Fruit fly (Drosophila melanogaster): Measurements from ENCODE around the gene Cpr64Ac.
A peak's percentile ranks its signal among the peaks of the same experiment; 100 is the strongest.

The Cpr64Ac gene

DNA sequence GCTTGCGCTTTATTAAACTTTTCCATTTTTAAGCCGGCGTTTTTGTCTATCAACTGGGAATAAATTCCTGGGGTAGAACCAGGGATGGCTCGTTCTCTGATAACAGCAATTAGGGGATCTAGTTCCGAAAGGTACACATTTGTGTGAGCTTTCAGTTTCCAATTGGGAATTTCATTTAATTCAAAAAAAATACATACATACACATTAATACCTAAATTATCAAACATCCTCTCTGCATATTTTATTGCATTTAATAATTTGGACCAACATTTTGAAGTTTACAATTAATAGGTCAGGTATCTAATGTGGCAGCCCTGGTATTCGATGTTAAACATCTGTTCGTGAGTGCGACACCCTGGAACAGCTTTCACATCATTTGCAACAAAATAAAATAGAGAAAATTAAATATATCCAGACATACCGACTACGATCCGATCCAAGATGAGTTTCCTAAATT is 46.4 kb upstream of the Cpr64Ac start, which contains the start of the genes CG15011 and CG1309 (continued):
- TF ChIP-seq Dip3 (GFP tag; optimal IDR thresholded peaks at IDR 0.05) = peak; percentile 80
- peak; percentile 48 for TF ChIP-seq CG10274 (GFP tag; optimal IDR thresholded peaks at IDR 0.05)
- peak; percentile 40 for TF ChIP-seq CG8281 (tag; optimal IDR thresholded peaks at IDR 0.05)
- TF ChIP-seq hb (GFP tag; IDR thresholded peaks at IDR 0.05; ENCODE audit: partially characterized antibody) = no peak
- TF ChIP-seq CG7745 (tag; optimal IDR thresholded peaks at IDR 0.05) = no peak
- TF ChIP-seq pum (GFP tag; optimal IDR thresholded peaks at IDR 0.05) = peak; percentile 86
- peak; percentile 56 for TF ChIP-seq Asciz (GFP tag; optimal IDR thresholded peaks at IDR 0.05)
- 0 out of 2 replicates have a peak, but pooled peaks have one; percentile 24 for TF ChIP-seq Poxn (GFP tag; IDR thresholded peaks at IDR 0.05)
- TF ChIP-seq pita (GFP tag; optimal IDR thresholded peaks at IDR 0.05) = no peak
- no peak for TF ChIP-seq BtbVII (GFP tag; optimal IDR thresholded peaks at IDR 0.05)

dm6 chr3L:4254301-4254834 is 41.7 kb upstream of the Cpr64Ac start, which contains the start of the genes ago and CG1265:
Gene ago (minus strand): TSS chr3L:4254306.
Gene CG1265 (plus strand): TSS chr3L:4254776.
- peak; percentile 57 for TF ChIP-seq CG13424 (tag; optimal IDR thresholded peaks at IDR 0.05)
- TF ChIP-seq Doc2 (GFP tag; IDR thresholded peaks at IDR 0.05) = no peak
- 0 out of 3 replicates have a peak, but pooled peaks have one; percentile 4 for TF ChIP-seq CG14860 (GFP tag; IDR thresholded peaks at IDR 0.05; ENCODE audit: partially characterized antibody)
- TF ChIP-seq ATbp (GFP tag; optimal IDR thresholded peaks at IDR 0.05) = no peak
- TF ChIP-seq CG9876 (GFP tag; optimal IDR thresholded peaks at IDR 0.05) = no peak
- no peak for TF ChIP-seq fd64A (GFP tag; optimal IDR thresholded peaks at IDR 0.05)
- peak; percentile 59; the same call in 2 of the 3 replicates for TF ChIP-seq CG16813 (GFP tag; IDR thresholded peaks at IDR 0.05; ENCODE audit: partially characterized antibody)
- no peak for TF ChIP-seq pros (GFP tag; optimal IDR thresholded peaks at IDR 0.05)
- no peak for TF ChIP-seq CG6813 (GFP tag; optimal IDR thresholded peaks at IDR 0.05)
- no peak for TF ChIP-seq aop (GFP tag; IDR thresholded peaks at IDR 0.05)
- no peak for TF ChIP-seq CHES-1-like (GFP tag; optimal IDR thresholded peaks at IDR 0.05)
- peak; percentile 3 for TF ChIP-seq az2 (GFP tag; optimal IDR thresholded peaks at IDR 0.05)
- no peak for TF ChIP-seq Jarid2 (GFP tag; optimal IDR thresholded peaks at IDR 0.05)
- TF ChIP-seq CG4360 (GFP tag; IDR thresholded peaks at IDR 0.05) = no peak
- no peak for TF ChIP-seq her (GFP tag; optimal IDR thresholded peaks at IDR 0.05)
- TF ChIP-seq zen (tag; optimal IDR thresholded peaks at IDR 0.05) = peak; percentile 12
- no peak for TF ChIP-seq Hr39 (optimal IDR thresholded peaks at IDR 0.05)
- TF ChIP-seq Vsx1 (GFP tag; optimal IDR thresholded peaks at IDR 0.05) = no peak
- TF ChIP-seq CG2199 (GFP tag; IDR thresholded peaks at IDR 0.05) = no peak
- peak; percentile 8 for TF ChIP-seq CG32532 (GFP tag; IDR thresholded peaks at IDR 0.05)
- TF ChIP-seq onecut (GFP tag; IDR thresholded peaks at IDR 0.05) = no peak
- TF ChIP-seq bowl (GFP tag; IDR thresholded peaks at IDR 0.05) = no peak
- no peak for TF ChIP-seq inv (GFP tag; IDR thresholded peaks at IDR 0.05; ENCODE audit: partially characterized antibody)
- peak; percentile 5 for TF ChIP-seq Hsf (GFP tag; optimal IDR thresholded peaks at IDR 0.05)
- TF ChIP-seq Sox102F (GFP tag; optimal IDR thresholded peaks at IDR 0.05) = peak; percentile 34
- peak; percentile 60 for TF ChIP-seq CG6791 (GFP tag; IDR thresholded peaks at IDR 0.05; ENCODE audit: partially characterized antibody)
- TF ChIP-seq Dad (GFP tag; optimal IDR thresholded peaks at IDR 0.05) = no peak
- TF ChIP-seq gcm (GFP tag; optimal IDR thresholded peaks at IDR 0.05) = no peak
- TF ChIP-seq CG17385 (GFP tag; optimal IDR thresholded peaks at IDR 0.05) = peak; percentile 35
- peak; percentile 65 for TF ChIP-seq CG18262 (tag; optimal IDR thresholded peaks at IDR 0.05)
- TF ChIP-seq D19A (tag; optimal IDR thresholded peaks at IDR 0.05) = peak; percentile 62
- no peak for TF ChIP-seq wdn (GFP tag; IDR thresholded peaks at IDR 0.05)
- peak; percentile 87 for TF ChIP-seq row (GFP tag; IDR thresholded peaks at IDR 0.05)
- TF ChIP-seq Doc3 (GFP tag; IDR thresholded peaks at IDR 0.05; ENCODE audit: partially characterized antibody) = 0 out of 3 replicates have a peak, but pooled peaks have one; percentile 9
- peak; percentile 20; the same call in 1 of the 2 replicates for TF ChIP-seq stc (GFP tag; IDR thresholded peaks at IDR 0.05)
- TF ChIP-seq Bdp1 (GFP tag; optimal IDR thresholded peaks at IDR 0.05) = no peak
- TF ChIP-seq Ets65A (GFP tag) = peak; percentile 63
- no peak for TF ChIP-seq cg (GFP tag; optimal IDR thresholded peaks at IDR 0.05)
- no peak for TF ChIP-seq maf-S (GFP tag; optimal IDR thresholded peaks at IDR 0.05)

Measured in whole organism, embryonic.